Worm (Caenorhabditis elegans) whole organism, L1 larva: Measurements from ENCODE around the gene rme-1.
A peak's percentile ranks its signal among the peaks of the same experiment; 100 is the strongest.

Experiments used
- C04F5.9 ChIP-seq: sonication (generic microtip); optimal IDR thresholded peaks from 2 replicates; lab custom pipeline; 2016; ENCODE audit warnings: missing genetic modification characterization, missing compliant biosample characterization
- C16A3.4 ChIP-seq: fragments of 150-350 bp; optimal IDR thresholded peaks from 2 replicates; lab custom pipeline; 2014; ENCODE audit warnings: missing biosample characterization, missing genetic modification characterization
- C34B4.2 ChIP-seq: sonication (generic microtip); optimal IDR thresholded peaks from 2 replicates; lab custom pipeline; 2017; ENCODE audit warnings: mild to moderate bottlenecking, missing genetic modification characterization, missing compliant biosample characterization
- Y116A8C.19 ChIP-seq: sonication (generic microtip); optimal IDR thresholded peaks from 2 replicates; lab custom pipeline; 2016; ENCODE audit warnings: missing compliant biosample characterization, missing genetic modification characterization, borderline replicate concordance
- aha-1 ChIP-seq: fragments of 150-350 bp; optimal IDR thresholded peaks from 2 replicates; lab custom pipeline; 2014; ENCODE audit warnings: missing biosample characterization, missing genetic modification characterization
- alr-1 ChIP-seq: fragments of 200-800 bp; sonication (Bioruptor generic); optimal IDR thresholded peaks from 2 replicates; lab custom pipeline; 2018; ENCODE audit warnings: borderline replicate concordance, mild to moderate bottlenecking, missing genetic modification characterization, missing compliant biosample characterization
- aly-2 ChIP-seq: fragments of 150-350 bp; optimal IDR thresholded peaks from 2 replicates; lab custom pipeline; 2014; ENCODE audit warnings: missing biosample characterization, missing genetic modification characterization
- blmp-1 ChIP-seq: fragments of 150-350 bp; optimal IDR thresholded peaks from 2 replicates; lab custom pipeline; 2014; ENCODE audit warnings: missing biosample characterization, missing genetic modification characterization
- ceh-63 ChIP-seq: fragments of 200-800 bp; sonication (Bioruptor generic); optimal IDR thresholded peaks from 2 replicates; lab custom pipeline; 2018; ENCODE audit warnings: mild to moderate bottlenecking, missing genetic modification characterization, missing compliant biosample characterization
- ceh-8 ChIP-seq: fragments of 200-800 bp; sonication (Bioruptor generic); optimal IDR thresholded peaks from 2 replicates; lab custom pipeline; 2018; ENCODE audit warnings: mild to moderate bottlenecking, missing genetic modification characterization, moderate library complexity, missing compliant biosample characterization
- ceh-82 ChIP-seq, 3 experiments: fragments of 150-350 bp in 1 of 3; sonication (generic microtip) in 2 of 3; optimal IDR thresholded peaks; 2 replicates each; lab custom pipeline; 2014 to 2017; ENCODE audit warnings: missing biosample characterization in 3 of 3, missing genetic modification characterization in 3 of 3
- ceh-88 ChIP-seq: fragments of 200-800 bp; sonication (Bioruptor generic); IDR thresholded peaks from 2 replicates; pipeline ENCODE4 v1.3.6; 2022; ENCODE audit warnings: missing genetic modification characterization, missing compliant biosample characterization
- ceh-90 ChIP-seq: sonication (generic microtip); optimal IDR thresholded peaks from 2 replicates; lab custom pipeline; 2016; ENCODE audit warnings: missing genetic modification characterization, missing compliant biosample characterization
- ces-1 ChIP-seq: fragments of 150-350 bp; optimal IDR thresholded peaks from 2 replicates; lab custom pipeline; 2014; ENCODE audit warnings: missing biosample characterization, missing genetic modification reagents, missing genetic modification characterization
- dpl-1 ChIP-seq, 3 experiments: fragments of 150-350 bp in 2 of 3; sonication (generic microtip) in 1 of 3; optimal IDR thresholded peaks; 2 replicates each; lab custom pipeline; 2014 to 2017; ENCODE audit warnings: missing biosample characterization in 3 of 3, missing genetic modification characterization in 3 of 3, missing genetic modification reagents in 3 of 3
- dsc-1 ChIP-seq: sonication (generic microtip); optimal IDR thresholded peaks from 2 replicates; lab custom pipeline; 2016; ENCODE audit warnings: mild to moderate bottlenecking, missing genetic modification characterization, missing compliant biosample characterization
- efl-3 ChIP-seq: fragments of 200-800 bp; sonication (Bioruptor generic); optimal IDR thresholded peaks from 2 replicates; lab custom pipeline; 2018; ENCODE audit warnings: mild to moderate bottlenecking, missing genetic modification characterization, missing compliant biosample characterization
- elt-3 ChIP-seq, 6 experiments: fragments of 150-350 bp in 1 of 6; sonication (generic microtip); optimal IDR thresholded peaks; 2 replicates each; lab custom pipeline; 2017 to 2018; ENCODE audit warnings: missing biosample characterization in 6 of 6, missing genetic modification characterization in 6 of 6, inconsistent platforms in 1 of 6
- ets-5 ChIP-seq: fragments of 200-800 bp; sonication (Bioruptor generic); IDR thresholded peaks from 2 replicates; pipeline ENCODE4 v1.3.6; 2022; ENCODE audit warnings: missing genetic modification characterization, missing compliant biosample characterization
- fkh-8 ChIP-seq: sonication (generic microtip); optimal IDR thresholded peaks from 2 replicates; lab custom pipeline; 2016; ENCODE audit warnings: mild to moderate bottlenecking, missing genetic modification characterization, missing compliant biosample characterization
- hlh-17 ChIP-seq: fragments of 200-800 bp; sonication (Bioruptor generic); optimal IDR thresholded peaks from 2 replicates; lab custom pipeline; 2018; ENCODE audit warnings: missing genetic modification characterization, mild to moderate bottlenecking, missing compliant biosample characterization, moderate library complexity, borderline replicate concordance
- hlh-4 ChIP-seq: sonication (generic microtip); optimal IDR thresholded peaks from 2 replicates; lab custom pipeline; 2016; ENCODE audit warnings: mild to moderate bottlenecking, missing genetic modification characterization, missing compliant biosample characterization
- irx-1 ChIP-seq: sonication (generic microtip); optimal IDR thresholded peaks from 2 replicates; lab custom pipeline; 2016; ENCODE audit warnings: missing genetic modification characterization, missing compliant biosample characterization
- isw-1 ChIP-seq: fragments of 200-800 bp; sonication (Bioruptor generic); IDR thresholded peaks from 2 replicates; pipeline ENCODE4 v1.3.6; 2022; ENCODE audit warnings: missing genetic modification characterization, missing compliant biosample characterization
- jun-1 ChIP-seq: fragments of 150-350 bp; optimal IDR thresholded peaks from 2 replicates; lab custom pipeline; 2014; ENCODE audit warnings: missing biosample characterization, missing genetic modification reagents, missing genetic modification characterization
- lin-13 ChIP-seq: fragments of 150-350 bp; optimal IDR thresholded peaks from 2 replicates; lab custom pipeline; 2014; ENCODE audit warnings: missing biosample characterization, missing genetic modification reagents, missing genetic modification characterization
- lin-14 ChIP-seq: fragments of 200-800 bp; sonication (Bioruptor generic); optimal IDR thresholded peaks from 2 replicates; lab custom pipeline; 2018; ENCODE audit warnings: mild to moderate bottlenecking, missing genetic modification characterization, moderate library complexity, missing compliant biosample characterization
- lin-15B ChIP-seq: fragments of 150-350 bp; sonication (generic microtip); optimal IDR thresholded peaks from 3 replicates; lab custom pipeline; 2014; ENCODE audit warnings: missing biosample characterization, missing genetic modification characterization
- lin-35 ChIP-seq, 2 experiments: fragments of 150-350 bp; optimal IDR thresholded peaks; 2 replicates each; lab custom pipeline; 2014; ENCODE audit warnings: missing biosample characterization in 2 of 2, missing genetic modification characterization in 2 of 2, missing genetic modification reagents in 2 of 2
- lir-3 ChIP-seq: sonication (generic microtip); optimal IDR thresholded peaks from 2 replicates; lab custom pipeline; 2016; ENCODE audit warnings: mild to moderate bottlenecking, missing genetic modification characterization, moderate library complexity, missing compliant biosample characterization; ENCODE audit not compliant: poor library complexity
- mab-9 ChIP-seq: fragments of 200-800 bp; sonication (Bioruptor generic); IDR thresholded peaks from 2 replicates; pipeline ENCODE4 v1.3.6; 2022; ENCODE audit warnings: missing genetic modification reagents, missing genetic modification characterization, missing compliant biosample characterization
- mdl-1 ChIP-seq, 2 experiments: fragments of 150-350 bp; optimal IDR thresholded peaks; 2 replicates each; lab custom pipeline; 2014 to 2017; ENCODE audit warnings: missing biosample characterization in 2 of 2, missing genetic modification characterization in 2 of 2, inconsistent platforms in 1 of 2
- nhr-11 ChIP-seq: fragments of 150-350 bp; optimal IDR thresholded peaks from 2 replicates; lab custom pipeline; 2014; ENCODE audit warnings: missing biosample characterization, missing genetic modification characterization
- nhr-12 ChIP-seq: sonication (generic microtip); optimal IDR thresholded peaks from 2 replicates; lab custom pipeline; 2017; ENCODE audit warnings: missing biosample characterization, missing genetic modification characterization
- nhr-20 ChIP-seq: sonication (generic microtip); optimal IDR thresholded peaks from 2 replicates; lab custom pipeline; 2016; ENCODE audit warnings: mild to moderate bottlenecking, missing genetic modification characterization, missing compliant biosample characterization
- nhr-237 ChIP-seq: fragments of 150-350 bp; optimal IDR thresholded peaks from 2 replicates; lab custom pipeline; 2014; ENCODE audit warnings: missing biosample characterization, missing genetic modification characterization
- nhr-47 ChIP-seq: sonication (generic microtip); optimal IDR thresholded peaks from 2 replicates; lab custom pipeline; 2016; ENCODE audit warnings: mild to moderate bottlenecking, missing genetic modification characterization, moderate library complexity, missing compliant biosample characterization
- nhr-76 ChIP-seq: sonication (generic microtip); optimal IDR thresholded peaks from 2 replicates; lab custom pipeline; 2017; ENCODE audit warnings: missing biosample characterization, missing genetic modification characterization
- nhr-77 ChIP-seq: fragments of 150-350 bp; optimal IDR thresholded peaks from 2 replicates; lab custom pipeline; 2014; ENCODE audit warnings: missing biosample characterization, missing genetic modification characterization
- nhr-85 ChIP-seq: sonication (generic microtip); peaks from one replicate; lab custom pipeline; 2016; ENCODE audit warnings: missing genetic modification characterization, inconsistent platforms, missing compliant biosample characterization
- nhr-90 ChIP-seq: sonication (generic microtip); optimal IDR thresholded peaks from 2 replicates; lab custom pipeline; 2016; ENCODE audit warnings: mild to moderate bottlenecking, missing genetic modification characterization, missing compliant biosample characterization; ENCODE audit not compliant: poor library complexity
- pag-3 ChIP-seq: sonication (generic microtip); optimal IDR thresholded peaks from 2 replicates; lab custom pipeline; 2017; ENCODE audit warnings: missing genetic modification characterization, mild to moderate bottlenecking, missing compliant biosample characterization, antibody characterized with exemption, borderline replicate concordance; ENCODE audit not compliant: insufficient read depth
- skn-1 ChIP-seq: fragments of 150-350 bp; optimal IDR thresholded peaks from 2 replicates; lab custom pipeline; 2014; ENCODE audit warnings: missing biosample characterization, missing genetic modification characterization
- snpc-4 ChIP-seq: fragments of 150-350 bp; optimal IDR thresholded peaks from 2 replicates; lab custom pipeline; 2014; ENCODE audit warnings: missing biosample characterization, missing genetic modification characterization
- snu-23 ChIP-seq: sonication (generic microtip); optimal IDR thresholded peaks from 2 replicates; lab custom pipeline; 2016; ENCODE audit warnings: missing genetic modification characterization, missing compliant biosample characterization
- sup-37 ChIP-seq: fragments of 200-800 bp; sonication (Bioruptor generic); optimal IDR thresholded peaks from 2 replicates; lab custom pipeline; 2018; ENCODE audit warnings: mild to moderate bottlenecking, missing genetic modification characterization, missing compliant biosample characterization
- swsn-7 ChIP-seq: sonication (generic microtip); optimal IDR thresholded peaks from 2 replicates; lab custom pipeline; 2016; ENCODE audit warnings: missing genetic modification characterization, missing compliant biosample characterization
- tbx-2 ChIP-seq: sonication (generic microtip); optimal IDR thresholded peaks from 2 replicates; lab custom pipeline; 2016; ENCODE audit warnings: missing genetic modification characterization, missing compliant biosample characterization
- unc-62 ChIP-seq: fragments of 150-350 bp; optimal IDR thresholded peaks from 2 replicates; lab custom pipeline; 2014; ENCODE audit warnings: missing biosample characterization, missing genetic modification reagents, missing genetic modification characterization
- unc-98 ChIP-seq: fragments of 200-800 bp; sonication (Bioruptor generic); IDR thresholded peaks from 2 replicates; pipeline ENCODE4 v1.3.6; 2022; ENCODE audit warnings: missing genetic modification characterization, missing compliant biosample characterization
- xbp-1 ChIP-seq: sonication (generic microtip); optimal IDR thresholded peaks from 2 replicates; lab custom pipeline; 2016; ENCODE audit warnings: missing genetic modification characterization, missing compliant biosample characterization
- zag-1 ChIP-seq: fragments of 150-350 bp; optimal IDR thresholded peaks from 2 replicates; lab custom pipeline; 2014; ENCODE audit warnings: missing biosample characterization, missing genetic modification characterization

Gene rme-1

ce11 chrV:6224494-6224959, 15.8 kb downstream of the rme-1 start (continued):
- TF ChIP-seq lin-15B (tag; lab: Kevin White, UChicago): peak; percentile 25
- peak; percentile 82 for TF ChIP-seq lir-3
- TF ChIP-seq blmp-1 (tag; lab: Kevin White, UChicago): peak; percentile 91
- TF ChIP-seq ceh-8 (GFP tag; lab: Kevin White, UChicago): peak; percentile 93
- TF ChIP-seq isw-1 (GFP tag; lab: Robert Waterston, UW): peak; percentile 85
- peak; percentile 100 for TF ChIP-seq lin-14
- TF ChIP-seq zag-1 (tag; lab: Kevin White, UChicago): no peak
- TF ChIP-seq efl-3 (GFP tag; lab: Kevin White, UChicago): no peak
- peak; percentile 92 for TF ChIP-seq irx-1 (tag; lab: Kevin White, UChicago)
- peak in 5 of 6 experiments; percentile 30 to 91 (median 64) for TF ChIP-seq elt-3 (tag; optimal IDR thresholded peaks at IDR 0.05; lab: Kevin White, UChicago)
- peak; percentile 67 to 75 (median 69) for TF ChIP-seq dpl-1 (GFP tag; optimal IDR thresholded peaks at IDR 0.05; lab: Kevin White, UChicago)
- peak; percentile 98 for TF ChIP-seq lin-13 (GFP tag; lab: Kevin White, UChicago)
- peak; percentile 80 for TF ChIP-seq ceh-88
- TF ChIP-seq mab-9 (GFP tag; lab: Robert Waterston, UW): peak; percentile 92
- peak; percentile 98 for TF ChIP-seq swsn-7
- peak; percentile 99 for TF ChIP-seq nhr-20 (tag; lab: Kevin White, UChicago)
- peak; percentile 91 for TF ChIP-seq aha-1 (tag; lab: Kevin White, UChicago)
- peak; percentile 7 for TF ChIP-seq nhr-12
- peak; percentile 44 for TF ChIP-seq Y116A8C.19 (tag; lab: Kevin White, UChicago)
- TF ChIP-seq snu-23 (GFP tag; lab: Kevin White, UChicago): peak; percentile 98
- peak; percentile 94 for TF ChIP-seq jun-1 (tag; lab: Kevin White, UChicago)
- TF ChIP-seq skn-1 (tag; lab: Kevin White, UChicago): peak; percentile 93
- TF ChIP-seq sup-37 (GFP tag; lab: Kevin White, UChicago): peak; percentile 71
- TF ChIP-seq mdl-1 (tag; optimal IDR thresholded peaks at IDR 0.05; lab: Kevin White, UChicago): peak; percentile 84 to 99
- peak; percentile 67 for TF ChIP-seq unc-98 (GFP tag; lab: Robert Waterston, UW)
- TF ChIP-seq tbx-2 (tag; lab: Kevin White, UChicago): peak; percentile 98
- no peak for TF ChIP-seq unc-62 (GFP tag; lab: Kevin White, UChicago)
- no peak for TF ChIP-seq nhr-76 (tag; lab: Kevin White, UChicago)
- TF ChIP-seq C04F5.9 (tag; lab: Kevin White, UChicago): peak; percentile 66
- peak; percentile 94 for TF ChIP-seq nhr-77 (tag; lab: Kevin White, UChicago)
- TF ChIP-seq fkh-8 (tag; lab: Kevin White, UChicago): peak; percentile 99
- peak; percentile 69 to 89 for TF ChIP-seq lin-35 (GFP tag; optimal IDR thresholded peaks at IDR 0.05; lab: Kevin White, UChicago)
- TF ChIP-seq dsc-1 (tag; lab: Kevin White, UChicago): peak; percentile 99
- peak; percentile 93 for TF ChIP-seq pag-3 (tag; lab: Kevin White, UChicago)
- TF ChIP-seq alr-1: no peak
- TF ChIP-seq nhr-90: peak; percentile 93
- no peak for TF ChIP-seq ceh-90 (tag; lab: Kevin White, UChicago)
- TF ChIP-seq hlh-4 (tag; lab: Kevin White, UChicago): peak; percentile 5
- peak; percentile 94 for TF ChIP-seq C16A3.4 (tag; lab: Kevin White, UChicago)
- no peak for TF ChIP-seq ets-5 (GFP tag; lab: Robert Waterston, UW)
- peak; percentile 99 for TF ChIP-seq nhr-47 (tag; lab: Kevin White, UChicago)
- peak; percentile 83 for TF ChIP-seq snpc-4 (tag; lab: Kevin White, UChicago)
- TF ChIP-seq hlh-17 (GFP tag; lab: Kevin White, UChicago): no peak
- no peak for TF ChIP-seq ces-1
- TF ChIP-seq nhr-11 (tag; lab: Kevin White, UChicago): peak; percentile 92
- peak; percentile 93 for TF ChIP-seq nhr-237
- TF ChIP-seq ceh-63: no peak
- peak; percentile 99 for TF ChIP-seq nhr-85 (tag; lab: Kevin White, UChicago)
- peak; percentile 92 for TF ChIP-seq xbp-1 (tag; lab: Kevin White, UChicago)
- TF ChIP-seq C34B4.2 (tag; lab: Kevin White, UChicago): no peak
- peak; percentile 92 for TF ChIP-seq aly-2 (tag; lab: Kevin White, UChicago)
- peak; percentile 81 to 95 (median 87) for TF ChIP-seq ceh-82 (tag; optimal IDR thresholded peaks at IDR 0.05; lab: Kevin White, UChicago)
